Worm (Caenorhabditis elegans) whole organism, midembryonic: ENCODE measurements around the gene erd-2.2.

Experiments
- T22C8.4 ChIP-seq: fragments of 200-800 bp; sonication (Bioruptor generic); IDR thresholded peaks from 2 replicates; pipeline ENCODE4 v1.3.6; 2022; ENCODE audit warnings: missing genetic modification characterization, missing compliant biosample characterization
- cog-1 ChIP-seq: sonication (generic microtip); optimal IDR thresholded peaks from 2 replicates; lab custom pipeline; 2016; ENCODE audit warnings: missing genetic modification characterization, missing compliant biosample characterization
- flt-1 ChIP-seq: fragments of 200-800 bp; sonication (Bioruptor generic); IDR thresholded peaks from 2 replicates; pipeline ENCODE4 v1.3.6; 2022; ENCODE audit warnings: missing genetic modification characterization, missing compliant biosample characterization
- med-1 ChIP-seq: sonication (generic microtip); optimal IDR thresholded peaks from 2 replicates; lab custom pipeline; 2017; ENCODE audit warnings: missing genetic modification characterization, mild to moderate bottlenecking, missing compliant biosample characterization, antibody characterized with exemption, missing genetic modification reagents; ENCODE audit not compliant: insufficient read depth
- ref-1 ChIP-seq: fragments of 200-800 bp; sonication (Bioruptor generic); conservative IDR thresholded peaks from 2 replicates; pipeline ENCODE4 v1.3.6; 2022; ENCODE audit warnings: missing genetic modification reagents, missing genetic modification characterization, missing compliant biosample characterization
- tab-1 ChIP-seq: fragments of 200-800 bp; sonication (Bioruptor generic); IDR thresholded peaks from 2 replicates; pipeline ENCODE4 v1.3.6; 2022; ENCODE audit warnings: missing genetic modification characterization, missing compliant biosample characterization
- ztf-23 ChIP-seq: fragments of 200-800 bp; sonication (Bioruptor generic); IDR thresholded peaks from 2 replicates; pipeline ENCODE4 v1.3.6; 2022; ENCODE audit warnings: missing genetic modification reagents, missing genetic modification characterization, missing compliant biosample characterization
- ztf-29 ChIP-seq: fragments of 200-800 bp; sonication (Bioruptor generic); IDR thresholded peaks from 2 replicates; pipeline ENCODE4 v1.3.6; 2022; ENCODE audit warnings: missing genetic modification reagents, missing genetic modification characterization, missing compliant biosample characterization

- TF ChIP-seq tab-1 (GFP tag; lab: Robert Waterston, UW) = no peak
- no peak for TF ChIP-seq ztf-23 (GFP tag; lab: Robert Waterston, UW)
- no peak for TF ChIP-seq T22C8.4
- TF ChIP-seq flt-1 (GFP tag; lab: Robert Waterston, UW) = no peak
- TF ChIP-seq med-1 (GFP tag; lab: Kevin White, UChicago) = no peak
- TF ChIP-seq ztf-29 = no peak
- TF ChIP-seq cog-1 (tag; lab: Kevin White, UChicago) = no peak
- TF ChIP-seq ref-1 (GFP tag; lab: Robert Waterston, UW) = no peak
Observed at ce11 chrIII:5950756-5951345, 44.0 kb downstream of the erd-2.2 start.
